Worm (Caenorhabditis elegans) whole organism, L1 larva: ENCODE results near the gene T06C12.14.
A peak's percentile ranks its signal among the peaks of the same experiment; 100 is the strongest.

ENCODE experiments used
- C16A3.4 ChIP-seq: fragments of 150-350 bp; optimal IDR thresholded peaks from 2 replicates; lab custom pipeline; 2014; ENCODE audit warnings: missing biosample characterization, missing genetic modification characterization
- F16B12.6 ChIP-seq: fragments of 150-350 bp; optimal IDR thresholded peaks from 2 replicates; lab custom pipeline; 2014; ENCODE audit warnings: missing biosample characterization, missing genetic modification characterization
- blmp-1 ChIP-seq: fragments of 150-350 bp; optimal IDR thresholded peaks from 2 replicates; lab custom pipeline; 2014; ENCODE audit warnings: missing biosample characterization, missing genetic modification characterization
- ceh-63 ChIP-seq: fragments of 200-800 bp; sonication (Bioruptor generic); optimal IDR thresholded peaks from 2 replicates; lab custom pipeline; 2018; ENCODE audit warnings: mild to moderate bottlenecking, missing genetic modification characterization, missing compliant biosample characterization
- ceh-8 ChIP-seq: fragments of 200-800 bp; sonication (Bioruptor generic); optimal IDR thresholded peaks from 2 replicates; lab custom pipeline; 2018; ENCODE audit warnings: mild to moderate bottlenecking, missing genetic modification characterization, moderate library complexity, missing compliant biosample characterization
- ceh-82 ChIP-seq, 3 experiments: fragments of 150-350 bp in 1 of 3; sonication (generic microtip) in 2 of 3; optimal IDR thresholded peaks; 2 replicates each; lab custom pipeline; 2014 to 2017; ENCODE audit warnings: missing biosample characterization in 3 of 3, missing genetic modification characterization in 3 of 3
- ces-1 ChIP-seq: fragments of 150-350 bp; optimal IDR thresholded peaks from 2 replicates; lab custom pipeline; 2014; ENCODE audit warnings: missing biosample characterization, missing genetic modification reagents, missing genetic modification characterization
- dpl-1 ChIP-seq, 3 experiments: fragments of 150-350 bp in 2 of 3; sonication (generic microtip) in 1 of 3; optimal IDR thresholded peaks; 2 replicates each; lab custom pipeline; 2014 to 2017; ENCODE audit warnings: missing biosample characterization in 3 of 3, missing genetic modification characterization in 3 of 3, missing genetic modification reagents in 3 of 3
- egl-27 ChIP-seq, 2 experiments: fragments of 150-350 bp in 1 of 2; sonication (generic microtip); optimal IDR thresholded peaks; 3 replicates each; lab custom pipeline; 2017 to 2018; ENCODE audit warnings: missing biosample characterization in 2 of 2, missing genetic modification characterization in 2 of 2, missing genetic modification reagents in 2 of 2
- elt-2 ChIP-seq: sonication (generic microtip); optimal IDR thresholded peaks from 2 replicates; lab custom pipeline; 2016; ENCODE audit warnings: missing genetic modification characterization, mild to moderate bottlenecking, inconsistent platforms, missing compliant biosample characterization, missing genetic modification reagents
- fkh-4 ChIP-seq: sonication (generic microtip); optimal IDR thresholded peaks from 2 replicates; lab custom pipeline; 2016; ENCODE audit warnings: missing compliant biosample characterization, missing genetic modification characterization, borderline replicate concordance
- fkh-8 ChIP-seq: sonication (generic microtip); optimal IDR thresholded peaks from 2 replicates; lab custom pipeline; 2016; ENCODE audit warnings: mild to moderate bottlenecking, missing genetic modification characterization, missing compliant biosample characterization
- fos-1 ChIP-seq: fragments of 150-350 bp; optimal IDR thresholded peaks from 2 replicates; lab custom pipeline; 2014; ENCODE audit warnings: missing biosample characterization, missing genetic modification characterization
- grh-1 ChIP-seq: fragments of 200-800 bp; sonication (Bioruptor generic); IDR thresholded peaks from 2 replicates; pipeline ENCODE4 v1.3.6; 2022; ENCODE audit warnings: missing genetic modification reagents, missing genetic modification characterization, missing compliant biosample characterization
- hlh-4 ChIP-seq: sonication (generic microtip); optimal IDR thresholded peaks from 2 replicates; lab custom pipeline; 2016; ENCODE audit warnings: mild to moderate bottlenecking, missing genetic modification characterization, missing compliant biosample characterization
- hpl-2 ChIP-seq: fragments of 150-350 bp; optimal IDR thresholded peaks from 2 replicates; lab custom pipeline; 2014; ENCODE audit warnings: missing biosample characterization, missing genetic modification reagents, missing genetic modification characterization
- isw-1 ChIP-seq: fragments of 200-800 bp; sonication (Bioruptor generic); IDR thresholded peaks from 2 replicates; pipeline ENCODE4 v1.3.6; 2022; ENCODE audit warnings: missing genetic modification characterization, missing compliant biosample characterization
- lin-13 ChIP-seq: fragments of 150-350 bp; optimal IDR thresholded peaks from 2 replicates; lab custom pipeline; 2014; ENCODE audit warnings: missing biosample characterization, missing genetic modification reagents, missing genetic modification characterization
- lin-14 ChIP-seq: fragments of 200-800 bp; sonication (Bioruptor generic); optimal IDR thresholded peaks from 2 replicates; lab custom pipeline; 2018; ENCODE audit warnings: mild to moderate bottlenecking, missing genetic modification characterization, moderate library complexity, missing compliant biosample characterization
- lin-35 ChIP-seq, 2 experiments: fragments of 150-350 bp; optimal IDR thresholded peaks; 2 replicates each; lab custom pipeline; 2014; ENCODE audit warnings: missing biosample characterization in 2 of 2, missing genetic modification characterization in 2 of 2, missing genetic modification reagents in 2 of 2
- mab-9 ChIP-seq: fragments of 200-800 bp; sonication (Bioruptor generic); IDR thresholded peaks from 2 replicates; pipeline ENCODE4 v1.3.6; 2022; ENCODE audit warnings: missing genetic modification reagents, missing genetic modification characterization, missing compliant biosample characterization
- mdl-1 ChIP-seq, 2 experiments: fragments of 150-350 bp; optimal IDR thresholded peaks; 2 replicates each; lab custom pipeline; 2014 to 2017; ENCODE audit warnings: missing biosample characterization in 2 of 2, missing genetic modification characterization in 2 of 2, inconsistent platforms in 1 of 2
- mef-2 ChIP-seq: fragments of 150-350 bp; optimal IDR thresholded peaks from 2 replicates; lab custom pipeline; 2014; ENCODE audit warnings: missing biosample characterization, missing genetic modification characterization
- mep-1 ChIP-seq: fragments of 150-350 bp; optimal IDR thresholded peaks from 2 replicates; lab custom pipeline; 2014; ENCODE audit warnings: missing biosample characterization, missing genetic modification characterization
- nhr-19 ChIP-seq: fragments of 200-800 bp; sonication (Bioruptor generic); conservative IDR thresholded peaks from 2 replicates; pipeline ENCODE4 v1.3.6; 2022; ENCODE audit warnings: missing genetic modification characterization, missing compliant biosample characterization
- nhr-20 ChIP-seq: sonication (generic microtip); optimal IDR thresholded peaks from 2 replicates; lab custom pipeline; 2016; ENCODE audit warnings: mild to moderate bottlenecking, missing genetic modification characterization, missing compliant biosample characterization
- nhr-28 ChIP-seq: fragments of 150-350 bp; optimal IDR thresholded peaks from 2 replicates; lab custom pipeline; 2014; ENCODE audit warnings: missing biosample characterization, missing genetic modification characterization
- nhr-47 ChIP-seq: sonication (generic microtip); optimal IDR thresholded peaks from 2 replicates; lab custom pipeline; 2016; ENCODE audit warnings: mild to moderate bottlenecking, missing genetic modification characterization, moderate library complexity, missing compliant biosample characterization
- nhr-71 ChIP-seq: sonication (generic microtip); optimal IDR thresholded peaks from 2 replicates; lab custom pipeline; 2016; ENCODE audit warnings: mild to moderate bottlenecking, missing genetic modification characterization, moderate library complexity, missing compliant biosample characterization
- nhr-76 ChIP-seq: sonication (generic microtip); optimal IDR thresholded peaks from 2 replicates; lab custom pipeline; 2017; ENCODE audit warnings: missing biosample characterization, missing genetic modification characterization
- nhr-77 ChIP-seq: fragments of 150-350 bp; optimal IDR thresholded peaks from 2 replicates; lab custom pipeline; 2014; ENCODE audit warnings: missing biosample characterization, missing genetic modification characterization
- nhr-85 ChIP-seq: sonication (generic microtip); peaks from one replicate; lab custom pipeline; 2016; ENCODE audit warnings: missing genetic modification characterization, inconsistent platforms, missing compliant biosample characterization
- nhr-90 ChIP-seq: sonication (generic microtip); optimal IDR thresholded peaks from 2 replicates; lab custom pipeline; 2016; ENCODE audit warnings: mild to moderate bottlenecking, missing genetic modification characterization, missing compliant biosample characterization; ENCODE audit not compliant: poor library complexity
- pag-3 ChIP-seq: sonication (generic microtip); optimal IDR thresholded peaks from 2 replicates; lab custom pipeline; 2017; ENCODE audit warnings: missing genetic modification characterization, mild to moderate bottlenecking, missing compliant biosample characterization, antibody characterized with exemption, borderline replicate concordance; ENCODE audit not compliant: insufficient read depth
- rnt-1 ChIP-seq: sonication (generic microtip); optimal IDR thresholded peaks from 2 replicates; lab custom pipeline; 2016; ENCODE audit warnings: mild to moderate bottlenecking, missing genetic modification characterization, moderate library complexity, missing compliant biosample characterization
- skn-1 ChIP-seq: fragments of 150-350 bp; optimal IDR thresholded peaks from 2 replicates; lab custom pipeline; 2014; ENCODE audit warnings: missing biosample characterization, missing genetic modification characterization
- snpc-4 ChIP-seq: fragments of 150-350 bp; optimal IDR thresholded peaks from 2 replicates; lab custom pipeline; 2014; ENCODE audit warnings: missing biosample characterization, missing genetic modification characterization
- sptf-1 ChIP-seq: fragments of 150-350 bp; optimal IDR thresholded peaks from 2 replicates; lab custom pipeline; 2014; ENCODE audit warnings: missing biosample characterization, missing genetic modification characterization
- sup-37 ChIP-seq: fragments of 200-800 bp; sonication (Bioruptor generic); optimal IDR thresholded peaks from 2 replicates; lab custom pipeline; 2018; ENCODE audit warnings: mild to moderate bottlenecking, missing genetic modification characterization, missing compliant biosample characterization
- unc-130 ChIP-seq: fragments of 150-350 bp; optimal IDR thresholded peaks from 2 replicates; lab custom pipeline; 2017; ENCODE audit warnings: missing biosample characterization, missing genetic modification characterization, inconsistent platforms
- unc-30 ChIP-seq: sonication (generic microtip); optimal IDR thresholded peaks from 2 replicates; lab custom pipeline; 2017; ENCODE audit warnings: missing biosample characterization, missing genetic modification characterization
- unc-98 ChIP-seq: fragments of 200-800 bp; sonication (Bioruptor generic); IDR thresholded peaks from 2 replicates; pipeline ENCODE4 v1.3.6; 2022; ENCODE audit warnings: missing genetic modification characterization, missing compliant biosample characterization
- xbp-1 ChIP-seq: sonication (generic microtip); optimal IDR thresholded peaks from 2 replicates; lab custom pipeline; 2016; ENCODE audit warnings: missing genetic modification characterization, missing compliant biosample characterization
- zip-4 ChIP-seq: fragments of 200-800 bp; sonication (Bioruptor generic); optimal IDR thresholded peaks from 2 replicates; lab custom pipeline; 2018; ENCODE audit warnings: mild to moderate bottlenecking, missing genetic modification characterization, moderate library complexity, missing compliant biosample characterization

Gene T06C12.14

ce11 chrV:15873762-15874161 lies 26.0 kb upstream of the T06C12.14 start (continued):
- TF ChIP-seq pag-3 (no peak), F16B12.6 (tag; lab: Kevin White, UChicago) (no peak), blmp-1 (tag; lab: Kevin White, UChicago) (no peak), hpl-2 (GFP tag; lab: Kevin White, UChicago) (peak; percentile 13), nhr-71 (tag; lab: Kevin White, UChicago) (peak; percentile 76), nhr-76 (tag; lab: Kevin White, UChicago) (no peak), ceh-63 (GFP tag; lab: Kevin White, UChicago) (peak; percentile 7), mep-1 (tag; lab: Kevin White, UChicago) (peak; percentile 61), rnt-1 (peak; percentile 78), nhr-47 (tag; lab: Kevin White, UChicago) (peak; percentile 81), fos-1 (tag; lab: Kevin White, UChicago) (peak; percentile 48), nhr-85 (tag; lab: Kevin White, UChicago) (peak; percentile 79), snpc-4 (tag; lab: Kevin White, UChicago) (peak; percentile 66), ceh-8 (GFP tag; lab: Kevin White, UChicago) (peak; percentile 57), egl-27 (tag; optimal IDR thresholded peaks at IDR 0.05; lab: Kevin White, UChicago) (no peak), nhr-90 (tag; lab: Kevin White, UChicago) (peak; percentile 76), xbp-1 (peak; percentile 64), sptf-1 (no peak), nhr-77 (peak; percentile 53), C16A3.4 (tag; lab: Kevin White, UChicago) (peak; percentile 78), grh-1 (GFP tag; lab: Robert Waterston, UW) (peak; percentile 25; the same call in 1 of the 2 replicates), sup-37 (GFP tag; lab: Kevin White, UChicago) (peak; percentile 22), fkh-8 (tag; lab: Kevin White, UChicago) (peak; percentile 86), ceh-82 (tag; optimal IDR thresholded peaks at IDR 0.05; lab: Kevin White, UChicago) (peak; percentile 22 to 85 (median 71)), unc-30 (no peak), mab-9 (GFP tag; lab: Robert Waterston, UW) (peak; percentile 42; the same call in 1 of the 2 replicates), dpl-1 (GFP tag; optimal IDR thresholded peaks at IDR 0.05; lab: Kevin White, UChicago) (peak; percentile 38 to 64 (median 51)), unc-98 (GFP tag; lab: Robert Waterston, UW) (no peak), fkh-4 (no peak), lin-35 (GFP tag; optimal IDR thresholded peaks at IDR 0.05; lab: Kevin White, UChicago) (peak; percentile 52 to 82), mef-2 (tag; lab: Kevin White, UChicago) (no peak), hlh-4 (tag; lab: Kevin White, UChicago) (no peak), nhr-19 (peak; percentile 66), mdl-1 (tag; optimal IDR thresholded peaks at IDR 0.05; lab: Kevin White, UChicago) (peak in 1 of 2 experiments; percentile 76), elt-2 (tag; lab: Kevin White, UChicago) (peak; percentile 59), isw-1 (GFP tag; lab: Robert Waterston, UW) (peak; percentile 38), skn-1 (tag; lab: Kevin White, UChicago) (peak; percentile 84), nhr-20 (tag; lab: Kevin White, UChicago) (peak; percentile 75), unc-130 (tag; lab: Kevin White, UChicago) (peak; percentile 35), zip-4 (peak; percentile 18)

DNA sequence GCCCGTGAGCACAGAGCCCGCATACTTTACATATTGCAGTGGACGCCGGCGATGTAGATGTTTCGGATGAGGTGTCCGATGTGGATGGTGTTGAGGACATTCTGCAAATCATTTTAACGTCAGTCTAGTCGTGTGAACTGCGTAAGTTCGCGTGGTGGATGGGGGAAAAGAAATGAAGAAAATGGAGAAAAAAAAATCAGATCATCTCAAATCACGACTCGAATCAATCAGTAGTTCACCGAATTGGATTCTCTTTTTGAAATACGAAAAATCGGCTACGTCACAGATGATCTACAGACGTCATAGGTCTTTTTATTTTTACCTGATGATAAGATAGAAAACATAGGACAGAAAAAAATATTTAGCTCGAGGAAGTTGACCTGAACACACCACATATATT lies 23.5 kb upstream of the T06C12.14 start, which contains the start of gene nhr-102:
Gene nhr-102, minus strand, starts transcription at position 101 of the 400 bp plus-strand sequence.
- TF ChIP-seq dpl-1 (GFP tag; optimal IDR thresholded peaks at IDR 0.05; lab: Kevin White, UChicago): no peak
- no peak for TF ChIP-seq zip-4
- TF ChIP-seq unc-130 (tag; lab: Kevin White, UChicago): no peak
- TF ChIP-seq lin-14 (GFP tag; lab: Kevin White, UChicago): no peak
- TF ChIP-seq nhr-28 (tag; lab: Kevin White, UChicago): no peak
- no peak for TF ChIP-seq mab-9 (GFP tag; lab: Robert Waterston, UW)
- TF ChIP-seq snpc-4 (tag; lab: Kevin White, UChicago): no peak
- no peak for TF ChIP-seq ces-1 (GFP tag; lab: Kevin White, UChicago)
- no peak for TF ChIP-seq lin-13
- no peak for TF ChIP-seq nhr-71 (tag; lab: Kevin White, UChicago)
